Worm (Caenorhabditis elegans): ENCODE results near the gene ccpp-6.

ccpp-6 gene

DNA sequence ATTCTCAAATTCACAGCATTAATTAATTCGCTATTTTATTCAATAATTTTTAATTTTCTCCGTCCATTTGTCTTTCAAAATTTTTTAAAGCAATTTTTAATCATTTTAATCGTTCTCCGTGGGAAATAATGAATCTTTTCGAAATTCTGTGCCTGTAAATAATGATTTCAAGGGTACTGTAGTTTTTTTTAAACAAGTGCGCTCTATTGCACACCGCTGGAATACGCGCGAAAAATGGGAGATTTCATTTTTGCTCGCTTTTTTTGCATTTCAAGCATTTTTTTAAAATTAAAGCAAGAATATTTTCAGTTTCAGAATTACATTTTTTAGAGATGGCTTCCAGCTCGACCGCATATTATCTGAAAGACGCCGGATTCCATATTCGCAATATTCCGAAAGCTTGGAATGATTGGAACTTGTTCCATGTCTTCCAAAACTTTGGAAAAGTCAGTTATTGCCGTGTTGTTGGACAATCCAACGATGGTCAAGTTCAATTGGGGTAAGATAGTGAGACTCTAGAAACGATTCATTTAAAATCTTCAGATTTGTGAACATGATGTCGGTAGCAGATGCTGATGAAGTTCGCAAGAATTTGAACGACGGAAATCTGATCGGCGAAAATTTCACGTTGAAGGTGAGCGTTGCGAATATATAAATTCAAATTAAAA, 34.0 kb upstream of the ccpp-6 start, which contains the start of gene tofu-6:
Gene tofu-6, plus strand, starts transcription at position 302 of the 668 bp plus-strand sequence.
- TF ChIP-seq sea-1 (GFP tag; conservative IDR thresholded peaks at IDR 0.05) (no peak), ets-7 (tag; optimal IDR thresholded peaks at IDR 0.05) (no peak), ama-1 (optimal IDR thresholded peaks at IDR 0.05) (peak; percentile 92), scrt-1 (GFP tag; IDR thresholded peaks at IDR 0.05) (no peak), aly-1 (tag; optimal IDR thresholded peaks at IDR 0.05) (peak; percentile 19), hmbx-1 (tag; optimal IDR thresholded peaks at IDR 0.05) (no peak)

DNA sequence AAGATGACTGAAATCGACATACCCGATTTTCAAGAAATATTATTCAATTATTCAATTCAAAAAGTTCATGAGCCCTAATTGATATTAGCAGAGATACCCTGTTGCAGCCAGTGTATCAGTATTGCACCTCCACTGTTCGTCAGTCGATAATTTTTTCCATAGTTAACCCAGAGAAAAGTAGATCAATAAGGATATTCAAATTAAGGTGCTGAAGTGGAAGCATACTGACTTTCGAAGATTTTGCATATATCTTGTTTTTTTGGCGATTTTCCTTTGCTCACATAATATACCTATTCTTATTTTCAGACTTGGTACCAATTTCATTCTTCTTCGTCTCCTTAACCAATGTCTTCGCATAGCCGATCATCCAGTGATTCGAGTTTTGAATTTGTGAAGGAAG, 31.8 kb upstream of the ccpp-6 start, which contains the start of gene EEED8.15:
Gene EEED8.15, plus strand, starts transcription at position 301 of the 400 bp plus-strand sequence.
- TF ChIP-seq hmg-4 (GFP tag; optimal IDR thresholded peaks at IDR 0.05) (no peak), hnd-1 (tag; optimal IDR thresholded peaks at IDR 0.05) (no peak), ceh-13 (GFP tag; optimal IDR thresholded peaks at IDR 0.05) (no peak), ama-1 (optimal IDR thresholded peaks at IDR 0.05) (no peak), F13C5.2 (tag; optimal IDR thresholded peaks at IDR 0.05) (no peak), tra-4 (tag; optimal IDR thresholded peaks at IDR 0.05) (no peak), sea-1 (GFP tag; conservative IDR thresholded peaks at IDR 0.05) (no peak), B0310.2 (tag; optimal IDR thresholded peaks at IDR 0.05) (no peak), aly-1 (tag; optimal IDR thresholded peaks at IDR 0.05) (no peak), ets-7 (tag; optimal IDR thresholded peaks at IDR 0.05) (no peak), scrt-1 (GFP tag; IDR thresholded peaks at IDR 0.05) (no peak)

DNA sequence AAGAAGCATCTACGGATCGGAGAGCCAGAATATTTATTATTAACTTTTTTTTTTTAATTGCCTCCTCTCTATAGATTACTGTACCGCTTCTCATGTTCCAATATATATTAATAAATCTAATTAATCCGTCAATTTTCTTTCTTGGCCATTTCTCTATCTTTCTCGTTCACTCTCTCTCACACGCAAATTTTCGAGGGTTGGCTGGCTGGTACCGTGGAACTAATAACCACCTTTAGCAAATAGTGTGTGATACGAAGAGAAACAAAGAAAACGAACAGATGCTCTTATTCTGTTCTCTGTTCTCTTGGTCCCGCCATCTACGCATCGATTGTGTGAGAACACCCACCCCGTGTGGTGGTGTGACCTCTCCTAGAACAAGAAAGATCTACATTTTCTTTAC, 31.2 kb upstream of the ccpp-6 start:
- TF ChIP-seq flt-1 (GFP tag; IDR thresholded peaks at IDR 0.05) (peak; percentile 3; the same call in 1 of the 2 replicates), sea-1 (GFP tag; conservative IDR thresholded peaks at IDR 0.05) (0 out of 2 replicates have a peak, but pooled peaks have one; percentile 10), hmbx-1 (tag; optimal IDR thresholded peaks at IDR 0.05) (no peak)

DNA sequence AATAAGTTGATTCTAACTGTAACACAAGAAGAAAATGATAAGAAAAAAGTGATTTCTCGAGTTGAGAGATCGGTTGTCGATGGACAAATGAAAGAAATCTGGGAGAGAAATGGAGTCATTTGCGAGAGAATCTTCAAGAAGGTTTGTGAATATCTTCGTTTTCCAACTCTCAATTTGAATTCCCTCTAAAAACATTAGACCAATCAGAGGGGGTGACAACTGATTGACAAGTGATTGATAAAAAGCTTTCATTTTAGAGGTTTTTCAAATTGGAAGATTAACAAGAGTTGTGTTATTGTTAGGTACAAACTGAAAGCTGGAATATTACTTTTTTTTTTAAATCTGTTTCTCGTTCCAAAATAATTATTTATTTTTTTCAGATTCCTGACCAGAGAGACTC, 30.8 kb upstream of the ccpp-6 start:
- TF ChIP-seq F13C5.2 (tag; optimal IDR thresholded peaks at IDR 0.05) (no peak), flt-1 (GFP tag; IDR thresholded peaks at IDR 0.05) (no peak), hnd-1 (tag; optimal IDR thresholded peaks at IDR 0.05) (no peak), scrt-1 (GFP tag; IDR thresholded peaks at IDR 0.05) (no peak), hmbx-1 (tag; optimal IDR thresholded peaks at IDR 0.05) (no peak)

DNA sequence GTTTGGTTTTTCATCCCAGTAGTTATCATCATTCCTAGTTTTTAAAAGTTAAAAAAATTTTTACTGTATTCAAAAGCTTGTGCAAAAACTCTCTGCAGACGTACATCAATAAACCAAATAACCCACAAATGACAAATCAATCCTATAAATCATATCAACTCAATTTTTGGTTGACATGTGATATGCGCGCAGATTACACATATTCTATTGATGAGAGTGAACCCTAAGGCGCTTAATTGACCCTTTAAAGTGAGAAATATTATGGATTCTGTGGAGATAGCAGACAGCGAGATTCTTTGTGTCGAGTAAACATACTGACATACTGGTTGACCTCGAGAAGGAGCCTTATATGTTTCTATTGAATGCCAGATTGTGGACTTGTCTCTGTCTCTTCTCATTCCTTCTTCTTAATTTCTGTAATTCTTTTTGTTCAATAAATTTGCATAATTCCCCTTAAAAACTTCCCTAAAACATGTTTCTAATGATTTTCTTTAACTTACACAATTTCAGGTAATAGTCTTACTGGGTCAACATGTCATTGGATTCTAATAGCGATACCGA, 29.2 kb upstream of the ccpp-6 start, which contains the start of gene EEED8.2:
Gene EEED8.2, plus strand, starts transcription at position 511 of the 561 bp plus-strand sequence.
- TF ChIP-seq ama-1 (optimal IDR thresholded peaks at IDR 0.05) (no peak), aly-1 (tag; optimal IDR thresholded peaks at IDR 0.05) (no peak), hmg-4 (GFP tag; optimal IDR thresholded peaks at IDR 0.05) (no peak), tbx-11 (GFP tag; IDR thresholded peaks at IDR 0.05) (no peak), sea-1 (GFP tag; conservative IDR thresholded peaks at IDR 0.05) (no peak), B0310.2 (tag; optimal IDR thresholded peaks at IDR 0.05) (no peak), ceh-13 (GFP tag; optimal IDR thresholded peaks at IDR 0.05) (no peak), tra-4 (tag; optimal IDR thresholded peaks at IDR 0.05) (no peak), flt-1 (GFP tag; IDR thresholded peaks at IDR 0.05) (no peak), scrt-1 (GFP tag; IDR thresholded peaks at IDR 0.05) (no peak), ceh-36 (tag; optimal IDR thresholded peaks at IDR 0.05) (no peak), hnd-1 (tag; optimal IDR thresholded peaks at IDR 0.05) (no peak), hmbx-1 (tag; optimal IDR thresholded peaks at IDR 0.05) (no peak), pes-1 (GFP tag; IDR thresholded peaks at IDR 0.05) (no peak)

- TF ChIP-seq ceh-13 (GFP tag; optimal IDR thresholded peaks at IDR 0.05) (no peak), ceh-36 (tag; optimal IDR thresholded peaks at IDR 0.05) (no peak), pes-1 (GFP tag; IDR thresholded peaks at IDR 0.05) (no peak), F13C5.2 (tag; optimal IDR thresholded peaks at IDR 0.05) (no peak), ama-1 (optimal IDR thresholded peaks at IDR 0.05) (no peak), flt-1 (GFP tag; IDR thresholded peaks at IDR 0.05) (no peak), scrt-1 (GFP tag; IDR thresholded peaks at IDR 0.05) (no peak), tra-4 (tag; optimal IDR thresholded peaks at IDR 0.05) (no peak), ets-7 (tag; optimal IDR thresholded peaks at IDR 0.05) (no peak), hnd-1 (tag; optimal IDR thresholded peaks at IDR 0.05) (no peak), hmbx-1 (tag; optimal IDR thresholded peaks at IDR 0.05) (no peak), sea-1 (GFP tag; conservative IDR thresholded peaks at IDR 0.05) (no peak), aly-1 (tag; optimal IDR thresholded peaks at IDR 0.05) (no peak), B0310.2 (tag; optimal IDR thresholded peaks at IDR 0.05) (no peak), hmg-4 (GFP tag; optimal IDR thresholded peaks at IDR 0.05) (no peak), tbx-37 (GFP tag; conservative IDR thresholded peaks at IDR 0.05) (no peak), tbx-11 (GFP tag; IDR thresholded peaks at IDR 0.05) (no peak)
Measured at ce11 chrII:5414040-5414439, 26.9 kb upstream of the ccpp-6 start, which contains the start of the genes EEED8.14 and EEED8.3. TSS of gene EEED8.14 (minus strand) at chrII:5414052. TSS of gene EEED8.3 (plus strand) at chrII:5414276.

ce11 chrII:5412467-5412866, 25.4 kb upstream of the ccpp-6 start, which contains the start of the genes EEED8.13 and EEED8.18:
TSS of gene EEED8.13 (minus strand) at chrII:5412567.
TSS of gene EEED8.18 (minus strand) at chrII:5412610.
- TF ChIP-seq tbx-11 (GFP tag; IDR thresholded peaks at IDR 0.05) (no peak), tra-4 (tag; optimal IDR thresholded peaks at IDR 0.05) (no peak), ceh-36 (tag; optimal IDR thresholded peaks at IDR 0.05) (no peak), hmg-4 (GFP tag; optimal IDR thresholded peaks at IDR 0.05) (no peak), F13C5.2 (tag; optimal IDR thresholded peaks at IDR 0.05) (no peak), scrt-1 (GFP tag; IDR thresholded peaks at IDR 0.05) (no peak), pes-1 (GFP tag; IDR thresholded peaks at IDR 0.05) (no peak), tbx-37 (GFP tag; conservative IDR thresholded peaks at IDR 0.05) (no peak), ama-1 (optimal IDR thresholded peaks at IDR 0.05) (no peak), ceh-13 (GFP tag; optimal IDR thresholded peaks at IDR 0.05) (no peak)
